Worm (Caenorhabditis elegans) whole organism, dauer: ENCODE results near the gene taf-10.

Source experiments
- unc-62 ChIP-seq: sonication (generic microtip); optimal IDR thresholded peaks from 2 replicates; lab custom pipeline; 2017; ENCODE audit warnings: missing biosample characterization, missing genetic modification reagents, missing genetic modification characterization

taf-10 gene

ce11 chrV:4686680-4687470 lies at the start of gene taf-10:
taf-10 (plus strand) TSS chrV:4687103.
- no peak for TF ChIP-seq unc-62 (GFP tag; lab: Kevin White, UChicago)

DNA sequence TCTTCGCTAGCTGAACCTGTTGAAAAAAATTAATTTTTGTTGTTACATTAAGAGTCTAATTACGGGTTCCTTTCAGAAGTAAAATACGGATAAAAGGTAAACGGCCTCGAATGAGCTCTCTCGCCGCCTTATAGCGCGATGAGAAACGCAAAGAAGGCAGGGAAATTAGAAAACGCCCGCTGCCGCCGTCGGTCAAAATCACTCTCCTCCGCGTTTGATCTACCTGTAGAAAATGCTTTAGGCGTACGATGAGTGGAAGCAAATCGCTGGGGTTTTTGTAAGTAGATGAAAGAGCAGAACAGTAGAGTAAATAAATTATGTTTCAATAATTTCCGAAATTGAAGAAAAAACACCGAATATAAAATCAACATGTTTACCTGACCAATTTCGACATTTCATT lies 49.8 kb upstream of the taf-10 start:
- TF ChIP-seq unc-62 (GFP tag; lab: Kevin White, UChicago) = no peak

DNA sequence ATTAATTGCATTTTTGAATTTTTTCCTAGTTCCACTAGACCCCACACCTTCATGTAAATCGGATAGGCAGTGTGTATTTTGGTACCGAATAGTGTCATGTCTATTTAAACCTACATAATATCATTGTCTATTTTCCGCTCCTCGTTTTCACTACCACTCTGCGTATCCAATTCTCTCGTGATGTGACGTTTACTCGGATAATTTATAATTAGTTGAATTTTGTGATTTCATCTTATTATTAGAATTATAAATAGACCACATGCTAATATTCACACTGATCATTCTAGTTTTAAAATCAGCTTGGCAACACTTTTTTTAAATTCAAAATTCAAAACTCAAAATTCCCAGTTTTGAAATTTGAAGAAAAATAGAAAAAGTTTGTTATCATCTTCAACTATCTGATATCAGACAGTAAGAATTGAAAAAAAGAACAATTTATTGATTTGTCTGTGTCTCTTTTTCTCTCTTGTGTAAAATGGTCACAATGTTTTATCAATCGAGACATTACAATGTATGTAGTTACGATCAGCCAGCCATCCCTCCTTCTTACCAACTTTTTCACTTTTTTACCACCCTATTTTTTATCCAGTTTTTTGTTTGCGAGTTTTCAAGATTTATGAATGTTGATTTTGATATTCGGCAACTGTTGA lies 46.3 kb upstream of the taf-10 start:
- TF ChIP-seq unc-62 (GFP tag; lab: Kevin White, UChicago) = no peak

DNA sequence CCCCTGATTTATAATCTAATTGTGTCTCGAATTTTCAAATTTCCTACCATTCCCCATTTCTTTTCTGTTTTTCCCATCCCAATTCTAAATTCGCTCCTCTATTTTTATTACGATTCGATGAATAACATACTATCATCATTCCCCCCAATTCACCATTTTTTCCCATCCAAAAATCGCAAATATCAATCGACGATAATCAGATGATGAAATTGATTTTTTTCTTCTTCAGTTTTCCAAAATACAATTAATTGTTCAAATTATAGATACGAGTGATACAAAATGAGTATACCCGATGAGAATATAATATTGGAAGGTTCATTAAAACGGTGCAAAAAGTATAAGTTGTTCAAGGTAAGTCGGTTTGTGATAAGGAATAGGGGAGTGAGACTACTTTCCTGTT lies 44.2 kb upstream of the taf-10 start, which contains the start of gene soc-1:
soc-1 (plus strand) TSS at position 262 of the 400 bp plus-strand sequence.
- no peak for TF ChIP-seq unc-62 (GFP tag; lab: Kevin White, UChicago)

ce11 chrV:4647279-4647819 lies 39.6 kb upstream of the taf-10 start:
- TF ChIP-seq unc-62 (GFP tag; lab: Kevin White, UChicago) = no peak

- TF ChIP-seq unc-62 (GFP tag; lab: Kevin White, UChicago) = no peak
Observed at ce11 chrV:4647857-4648256, 39.0 kb upstream of the taf-10 start, which contains the start of gene F41F3.3. F41F3.3 (minus strand) TSS chrV:4648239.

- no peak for TF ChIP-seq unc-62 (GFP tag; lab: Kevin White, UChicago)
Observed at ce11 chrV:4648527-4648926, 38.4 kb upstream of the taf-10 start, which contains the start of gene F41F3.8. F41F3.8 (plus strand) TSS chrV:4648827.

DNA sequence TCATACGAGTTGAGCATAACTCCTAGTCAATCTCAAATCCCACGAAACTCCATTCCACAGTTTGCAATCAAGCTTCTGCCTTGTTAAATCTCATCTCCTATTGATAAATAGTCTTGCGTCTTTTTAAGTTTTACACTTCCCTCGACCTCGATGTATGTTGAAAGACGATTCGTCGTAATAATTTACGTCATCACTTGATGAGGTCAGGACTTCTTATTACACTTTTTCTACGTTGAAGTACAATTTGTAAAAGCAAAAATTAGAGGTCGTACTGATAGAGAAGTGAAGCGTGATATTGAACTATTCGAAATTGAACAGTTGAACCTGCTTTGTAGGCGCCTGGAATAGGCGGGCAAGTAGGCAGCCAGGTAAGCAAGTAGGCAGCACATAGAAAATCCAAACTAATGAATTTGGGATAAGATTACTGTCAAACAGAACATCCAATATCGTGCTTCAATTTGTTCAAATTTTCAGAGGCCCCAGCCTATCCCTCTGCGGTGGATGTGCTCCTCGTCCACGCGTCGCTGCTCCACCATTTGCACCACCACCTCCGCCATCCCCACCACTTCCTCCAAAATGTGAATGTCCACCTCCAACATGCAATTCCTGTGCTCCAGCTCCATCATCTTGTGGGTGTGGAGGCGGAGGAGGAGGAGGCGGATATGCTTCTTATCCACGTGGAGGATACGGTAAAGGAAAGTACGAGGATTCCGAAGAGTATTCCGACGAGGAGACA lies 37.1 kb upstream of the taf-10 start:
- no peak for TF ChIP-seq unc-62 (GFP tag; lab: Kevin White, UChicago)

DNA sequence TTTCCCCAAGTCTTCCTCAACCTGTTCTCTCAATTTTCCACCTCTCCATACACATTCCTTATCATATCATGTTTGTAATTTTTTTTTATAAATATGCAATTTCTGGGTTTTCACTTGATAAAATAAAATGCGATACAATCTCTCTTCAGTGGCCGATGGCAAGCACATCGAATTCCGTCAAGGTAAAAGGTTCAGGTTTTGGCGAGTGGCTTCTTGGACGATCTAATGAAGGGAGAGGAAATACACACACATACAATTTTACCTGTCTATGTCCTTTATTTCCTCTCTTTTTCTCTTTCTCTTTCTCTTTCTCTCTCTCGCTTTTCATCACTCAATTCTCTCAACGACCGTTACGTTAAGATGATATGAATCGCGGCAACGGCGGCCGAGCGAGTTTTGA lies 35.4 kb upstream of the taf-10 start:
- TF ChIP-seq unc-62 (GFP tag; lab: Kevin White, UChicago) = no peak

DNA sequence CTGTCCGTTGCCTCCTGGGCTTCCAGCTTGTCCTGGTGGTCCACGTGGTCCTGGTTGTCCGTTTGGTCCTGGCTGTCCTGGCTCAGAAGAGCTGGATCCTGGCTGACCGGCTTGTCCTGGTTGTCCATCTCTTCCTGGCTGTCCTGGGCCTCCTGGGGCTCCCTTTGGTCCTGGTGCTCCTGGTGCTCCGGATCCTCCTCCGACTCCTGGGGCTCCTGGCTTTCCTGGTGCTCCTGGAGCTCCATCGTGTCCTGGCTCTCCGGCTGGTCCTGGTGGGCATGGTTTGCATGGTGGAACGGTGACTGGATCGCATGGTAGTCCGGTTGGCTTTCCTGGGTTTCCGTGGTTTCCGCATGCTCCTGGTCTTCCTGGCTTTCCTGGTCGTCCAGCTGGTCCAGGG lies 33.8 kb upstream of the taf-10 start:
- no peak for TF ChIP-seq unc-62 (GFP tag; lab: Kevin White, UChicago)

- no peak for TF ChIP-seq unc-62 (GFP tag; lab: Kevin White, UChicago)
Observed at ce11 chrV:4653871-4654605, 32.9 kb upstream of the taf-10 start, which contains the start of the genes col-139 and F41F3.1. col-139 (minus strand) TSS chrV:4653971. F41F3.1 (plus strand) TSS chrV:4654555.

DNA sequence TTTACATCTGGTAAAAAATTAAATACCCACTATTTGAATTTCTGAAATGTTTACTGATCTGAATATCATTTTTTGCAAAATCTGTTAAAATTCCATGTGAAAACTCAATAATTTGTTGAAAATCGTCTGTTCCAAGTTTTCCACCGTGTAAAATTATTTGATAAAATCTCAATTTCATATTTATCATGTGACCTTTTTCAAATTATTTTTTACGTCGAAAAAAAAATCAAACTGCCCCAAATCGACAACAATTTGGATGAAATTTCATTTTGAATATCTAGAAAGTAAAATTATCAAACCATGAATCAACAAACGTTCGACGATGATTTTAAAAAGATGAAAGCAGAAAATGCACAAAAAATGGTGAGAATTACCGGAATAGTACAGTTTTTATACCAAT lies 31.7 kb upstream of the taf-10 start, which contains the start of gene F41F3.9:
F41F3.9 (plus strand) TSS at position 301 of the 400 bp plus-strand sequence.
- TF ChIP-seq unc-62 (GFP tag; lab: Kevin White, UChicago) = no peak

DNA sequence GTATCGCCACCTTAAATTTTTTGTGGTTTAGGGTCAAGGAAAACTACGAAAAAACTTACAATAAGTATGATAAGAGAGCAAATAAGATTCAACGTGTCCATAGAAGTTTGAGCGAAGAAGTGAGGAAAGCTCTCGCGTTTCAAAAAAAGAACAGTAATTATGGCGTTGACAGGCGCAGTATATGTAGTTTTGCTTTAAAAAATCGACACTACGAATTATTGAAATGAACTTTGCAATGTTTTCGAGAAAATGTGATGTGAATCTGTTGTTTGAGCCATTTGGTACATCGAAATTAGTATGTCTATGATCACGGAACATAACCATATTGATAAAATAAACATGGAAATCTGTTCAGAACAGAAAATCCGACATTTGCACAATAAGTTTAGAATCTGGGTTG lies 24.5 kb upstream of the taf-10 start, which contains the start of gene srx-74:
srx-74 (minus strand) TSS at position 101 of the 400 bp plus-strand sequence.
- no peak for TF ChIP-seq unc-62 (GFP tag; lab: Kevin White, UChicago)

DNA sequence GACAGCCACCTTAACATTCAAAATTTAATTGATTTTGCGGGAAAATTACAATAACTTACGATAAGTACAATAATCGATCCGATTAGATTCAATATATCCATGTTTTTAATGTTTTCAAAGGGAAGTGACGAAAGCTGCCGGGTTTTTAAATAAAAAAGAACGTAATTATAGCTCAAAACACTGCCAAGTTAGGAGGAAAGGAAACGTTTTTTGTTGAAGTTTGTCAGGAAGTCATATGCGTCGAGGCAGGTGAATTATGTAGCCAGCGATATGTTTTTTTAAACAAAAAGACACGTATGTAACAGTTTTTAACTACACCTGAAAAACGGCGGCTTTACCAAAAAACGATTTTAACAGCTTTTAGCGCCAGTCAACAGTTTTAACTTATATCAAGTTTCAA lies 21.3 kb upstream of the taf-10 start, which contains the start of gene srx-73:
srx-73 (minus strand) TSS at position 101 of the 400 bp plus-strand sequence.
- TF ChIP-seq unc-62 (GFP tag; lab: Kevin White, UChicago) = no peak
